Fruit fly (Drosophila melanogaster) whole organism, embryonic: ENCODE data around the gene CG13056.

Experiments
- Ada2b ChIP-seq: fragments of 200-800 bp; sonication (Bioruptor generic); IDR thresholded peaks from 2 replicates; pipeline ENCODE4 v1.3.6; 2022; ENCODE audit warnings: missing biosample characterization, missing genetic modification characterization
- CG10274 ChIP-seq: fragments of 200-800 bp; sonication (Bioruptor generic); optimal IDR thresholded peaks from 3 replicates; lab custom pipeline; 2017; ENCODE audit warnings: missing biosample characterization, mild to moderate bottlenecking, missing genetic modification characterization
- CG10366 ChIP-seq: fragments of 200-800 bp; sonication (Bioruptor generic); IDR thresholded peaks from 2 replicates; pipeline ENCODE4 v1.3.6; 2022; ENCODE audit warnings: missing biosample characterization, missing genetic modification characterization
- CG10543 ChIP-seq: fragments of 200-800 bp; sonication (Bioruptor generic); optimal IDR thresholded peaks from 3 replicates; lab custom pipeline; 2017; ENCODE audit warnings: missing biosample characterization, mild to moderate bottlenecking, missing genetic modification characterization, moderate library complexity
- CG10979 ChIP-seq: fragments of 200-800 bp; sonication (Bioruptor generic); optimal IDR thresholded peaks from 2 replicates; lab custom pipeline; 2018; ENCODE audit warnings: missing biosample characterization, mild to moderate bottlenecking, missing genetic modification characterization, moderate library complexity
- CG11456 ChIP-seq: fragments of 200-800 bp; sonication (Bioruptor generic); IDR thresholded peaks from 3 replicates; pipeline ENCODE4 v1.3.6; 2022; ENCODE audit warnings: missing biosample characterization, missing genetic modification characterization
- CG13775 ChIP-seq: fragments of 200-800 bp; sonication (Bioruptor generic); optimal IDR thresholded peaks from 3 replicates; lab custom pipeline; 2017; ENCODE audit warnings: missing biosample characterization, mild to moderate bottlenecking, missing genetic modification characterization
- CG14050 ChIP-seq: fragments of 200-800 bp; sonication (Bioruptor generic); IDR thresholded peaks from 3 replicates; pipeline ENCODE4 v1.3.6; 2022; ENCODE audit warnings: missing biosample characterization, missing genetic modification characterization
- CG15514 ChIP-seq: fragments of 200-800 bp; sonication (Bioruptor generic); optimal IDR thresholded peaks from 3 replicates; lab custom pipeline; 2017; ENCODE audit warnings: missing biosample characterization, missing genetic modification characterization, mild to moderate bottlenecking, moderate library complexity, missing genetic modification reagents
- CG2875 ChIP-seq: fragments of 200-800 bp; sonication (Bioruptor generic); optimal IDR thresholded peaks from 2 replicates; lab custom pipeline; 2017; ENCODE audit warnings: missing biosample characterization, mild to moderate bottlenecking, missing genetic modification characterization, missing genetic modification reagents
- CG34224 ChIP-seq: fragments of 200-800 bp; sonication (Bioruptor generic); IDR thresholded peaks from 3 replicates; pipeline ENCODE4 v1.3.6; 2022; ENCODE audit warnings: missing biosample characterization, missing genetic modification characterization; ENCODE audit not compliant: partially characterized antibody
- CG3847 ChIP-seq: fragments of 200-800 bp; sonication (Bioruptor generic); IDR thresholded peaks from 2 replicates; pipeline ENCODE4 v1.3.6; 2022; ENCODE audit warnings: missing biosample characterization, missing genetic modification characterization
- CG3995 ChIP-seq: fragments of 200-800 bp; sonication (Bioruptor generic); optimal IDR thresholded peaks from 3 replicates; lab custom pipeline; 2016; ENCODE audit warnings: missing biosample characterization, missing genetic modification characterization
- CG4404 ChIP-seq: fragments of 200-800 bp; sonication (Bioruptor generic); IDR thresholded peaks from 2 replicates; pipeline ENCODE4 v1.3.6; 2022; ENCODE audit warnings: missing biosample characterization, missing genetic modification characterization
- CG4424 ChIP-seq: fragments of 200-800 bp; sonication (Bioruptor generic); optimal IDR thresholded peaks from 3 replicates; lab custom pipeline; 2016; ENCODE audit warnings: missing biosample characterization, missing genetic modification characterization
- CG4854 ChIP-seq: fragments of 200-800 bp; sonication (Bioruptor generic); optimal IDR thresholded peaks from 2 replicates; lab custom pipeline; 2016; ENCODE audit warnings: missing biosample characterization, missing genetic modification characterization, inconsistent platforms
- CG6175 ChIP-seq: fragments of 200-800 bp; sonication (Bioruptor generic); IDR thresholded peaks from 3 replicates; pipeline ENCODE4 v1.3.6; 2022; ENCODE audit warnings: missing biosample characterization, missing genetic modification characterization
- CG6689 ChIP-seq: fragments of 200-800 bp; sonication (Bioruptor generic); IDR thresholded peaks from 2 replicates; pipeline ENCODE4 v1.3.6; 2022; ENCODE audit warnings: missing biosample characterization, missing genetic modification characterization
- CG9609 ChIP-seq: fragments of 200-800 bp; sonication (Bioruptor generic); optimal IDR thresholded peaks from 3 replicates; lab custom pipeline; 2016; ENCODE audit warnings: missing biosample characterization, missing genetic modification characterization
- CG9932 ChIP-seq: fragments of 200-800 bp; sonication (Bioruptor generic); IDR thresholded peaks from 2 replicates; pipeline ENCODE4 v1.3.6; 2022; ENCODE audit warnings: missing biosample characterization, missing genetic modification characterization
- Drgx ChIP-seq: fragments of 200-800 bp; sonication (Bioruptor generic); IDR thresholded peaks from 2 replicates; pipeline ENCODE4 v1.3.6; 2022; ENCODE audit warnings: missing biosample characterization, missing genetic modification characterization
- Fer1 ChIP-seq: fragments of 200-800 bp; sonication (Bioruptor generic); optimal IDR thresholded peaks from 2 replicates; lab custom pipeline; 2017; ENCODE audit warnings: missing biosample characterization, mild to moderate bottlenecking, missing genetic modification characterization
- H2.0 ChIP-seq: fragments of 200-800 bp; sonication (Bioruptor generic); IDR thresholded peaks from 2 replicates; pipeline ENCODE4 v1.3.6; 2022; ENCODE audit warnings: missing biosample characterization, missing genetic modification characterization
- Hey ChIP-seq: fragments of 200-800 bp; sonication (Bioruptor generic); optimal IDR thresholded peaks from 3 replicates; lab custom pipeline; 2018; ENCODE audit warnings: missing biosample characterization, mild to moderate bottlenecking, missing genetic modification characterization
- Neu2 ChIP-seq: fragments of 200-800 bp; sonication (Bioruptor generic); optimal IDR thresholded peaks from 3 replicates; lab custom pipeline; 2016; ENCODE audit warnings: missing biosample characterization, missing genetic modification characterization, borderline replicate concordance
- Ravus ChIP-seq: fragments of 200-800 bp; sonication (Bioruptor generic); IDR thresholded peaks from 2 replicates; pipeline ENCODE4 v1.3.6; 2022; ENCODE audit warnings: missing biosample characterization, missing genetic modification characterization
- Sox100B ChIP-seq: fragments of 200-800 bp; sonication (Bioruptor generic); optimal IDR thresholded peaks from 3 replicates; lab custom pipeline; 2018; ENCODE audit warnings: missing biosample characterization, mild to moderate bottlenecking, missing genetic modification characterization
- Ssrp ChIP-seq: fragments of 200-800 bp; sonication (Bioruptor generic); optimal IDR thresholded peaks from 2 replicates; lab custom pipeline; 2018; ENCODE audit warnings: missing biosample characterization, mild to moderate bottlenecking, missing genetic modification characterization, moderate library complexity
- ato ChIP-seq: fragments of 200-800 bp; sonication (Bioruptor generic); IDR thresholded peaks from 2 replicates; pipeline ENCODE4 v1.3.6; 2022; ENCODE audit warnings: missing biosample characterization, missing genetic modification characterization; ENCODE audit not compliant: partially characterized antibody
- ci ChIP-seq: fragments of 200-800 bp; sonication (Bioruptor generic); IDR thresholded peaks from 3 replicates; pipeline ENCODE4 v1.3.6; 2022; ENCODE audit warnings: missing biosample characterization, missing genetic modification characterization
- corto ChIP-seq: fragments of 200-800 bp; sonication (Bioruptor generic); optimal IDR thresholded peaks from 2 replicates; lab custom pipeline; 2016; ENCODE audit warnings: missing biosample characterization, mild to moderate bottlenecking, missing genetic modification characterization, moderate library complexity
- crc ChIP-seq: fragments of 200-800 bp; sonication (Bioruptor generic); optimal IDR thresholded peaks from 2 replicates; lab custom pipeline; 2016; ENCODE audit warnings: missing biosample characterization, missing genetic modification characterization
- danr ChIP-seq: fragments of 200-800 bp; sonication (Bioruptor generic); IDR thresholded peaks from 2 replicates; pipeline ENCODE4 v1.3.6; 2022; ENCODE audit warnings: missing biosample characterization, missing genetic modification characterization
- en ChIP-seq: fragments of 200-800 bp; sonication (Bioruptor generic); optimal IDR thresholded peaks from 2 replicates; lab custom pipeline; 2016; ENCODE audit warnings: missing biosample characterization, missing genetic modification characterization
- eyg ChIP-seq: fragments of 200-800 bp; sonication (Bioruptor generic); optimal IDR thresholded peaks from 3 replicates; lab custom pipeline; 2016; ENCODE audit warnings: missing biosample characterization, missing genetic modification characterization
- ham ChIP-seq: fragments of 200-800 bp; sonication (Bioruptor generic); IDR thresholded peaks from 2 replicates; pipeline ENCODE4 v1.3.6; 2022; ENCODE audit warnings: missing biosample characterization, missing genetic modification characterization
- hb ChIP-seq: fragments of 200-800 bp; sonication (Bioruptor generic); IDR thresholded peaks from 3 replicates; pipeline ENCODE4 v1.3.6; 2022; ENCODE audit warnings: missing biosample characterization, missing genetic modification characterization; ENCODE audit not compliant: partially characterized antibody
- mirr ChIP-seq: fragments of 200-800 bp; sonication (Bioruptor generic); optimal IDR thresholded peaks from 3 replicates; lab custom pipeline; 2018; ENCODE audit warnings: missing biosample characterization, mild to moderate bottlenecking, missing genetic modification characterization
- nom ChIP-seq: fragments of 200-800 bp; sonication (Bioruptor generic); optimal IDR thresholded peaks from 2 replicates; lab custom pipeline; 2017; ENCODE audit warnings: missing biosample characterization, missing genetic modification characterization, mild to moderate bottlenecking, moderate library complexity, missing genetic modification reagents
- prd ChIP-seq, 3 experiments: fragments of >200 bp in 2 of 3; fragments of 200-800 bp in 1 of 3; sonication (Bioruptor generic) in 1 of 3; optimal IDR thresholded peaks in 2 of 3; IDR thresholded peaks in 1 of 3; 2 replicates in 2 of 3; 3 replicates in 1 of 3; pipeline versions ENCODE4 v1.3.6 to Lab custom; 2017 to 2022; ENCODE audit warnings: missing biosample characterization in 1 of 3, missing genetic modification characterization in 1 of 3
- repo ChIP-seq: fragments of 200-800 bp; sonication (Bioruptor generic); optimal IDR thresholded peaks from 2 replicates; lab custom pipeline; 2016; ENCODE audit warnings: missing biosample characterization, missing genetic modification characterization
- sug ChIP-seq: fragments of 200-800 bp; optimal IDR thresholded peaks from 2 replicates; lab custom pipeline; 2019; ENCODE audit warnings: missing biosample characterization, mild to moderate bottlenecking, missing genetic modification characterization, moderate library complexity
- wor ChIP-seq: fragments of 200-800 bp; sonication (Bioruptor generic); IDR thresholded peaks from 2 replicates; pipeline ENCODE4 v1.3.6; 2022; ENCODE audit warnings: missing biosample characterization, missing genetic modification characterization

Gene CG13056

DNA sequence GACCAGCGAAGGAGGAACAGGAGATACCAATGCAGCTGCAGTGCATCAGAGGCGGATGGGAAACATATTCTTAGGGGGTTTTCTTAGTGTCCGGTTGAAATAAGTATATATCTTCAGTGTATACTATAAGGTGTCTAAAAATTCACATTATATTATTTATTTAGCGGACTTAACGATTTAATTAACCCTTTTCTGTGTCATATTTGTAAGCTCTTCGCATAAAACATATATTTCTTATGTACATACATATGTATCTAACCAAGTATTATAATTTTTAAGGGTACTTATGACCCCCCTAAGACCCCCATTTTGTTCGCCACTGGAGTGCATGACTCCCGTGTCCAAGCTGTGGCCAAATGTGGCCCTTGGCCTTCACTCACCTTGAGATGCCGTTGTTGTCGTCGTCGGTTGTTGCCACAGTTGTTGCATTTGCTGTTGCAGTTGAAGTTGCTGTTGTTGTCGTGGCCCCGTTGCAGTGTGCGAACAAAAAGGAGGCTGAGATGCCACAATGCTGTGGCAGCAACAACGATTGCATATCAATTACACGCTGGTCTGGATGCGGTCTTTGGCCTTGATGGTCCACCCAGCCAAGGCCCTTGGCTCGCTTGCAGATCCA, 28.2 kb downstream of the CG13056 start (continued):
- TF ChIP-seq danr (GFP tag; lab: Robert Waterston, UW): no peak
- no peak for TF ChIP-seq mirr (GFP tag; lab: Kevin White, UChicago)
- TF ChIP-seq en (GFP tag; lab: Kevin White, UChicago): no peak
- no peak for TF ChIP-seq Ravus (GFP tag; lab: Robert Waterston, UW)
- TF ChIP-seq CG4424 (GFP tag; lab: Kevin White, UChicago): no peak
- no peak for TF ChIP-seq CG6689 (GFP tag; lab: Robert Waterston, UW)
- TF ChIP-seq wor (GFP tag; lab: Robert Waterston, UW): no peak
- peak; percentile 7; the same call in 1 of the 2 replicates for TF ChIP-seq CG3847
- no peak for TF ChIP-seq ci
- no peak for TF ChIP-seq Hey (tag; lab: Kevin White, UChicago)
- no peak for TF ChIP-seq CG34224 (GFP tag; lab: Robert Waterston, UW)
- no peak for TF ChIP-seq ato
- no peak for TF ChIP-seq CG3995 (GFP tag; lab: Kevin White, UChicago)
- no peak for TF ChIP-seq CG10366 (GFP tag; lab: Robert Waterston, UW)
- no peak for TF ChIP-seq H2.0 (GFP tag; lab: Robert Waterston, UW)
- no peak for TF ChIP-seq CG14050 (GFP tag; lab: Robert Waterston, UW)
- TF ChIP-seq CG4404 (GFP tag; lab: Robert Waterston, UW): no peak
- TF ChIP-seq CG10274 (GFP tag; lab: Kevin White, UChicago): no peak
- TF ChIP-seq CG11456 (GFP tag; lab: Robert Waterston, UW): no peak
- peak; percentile 94 for TF ChIP-seq nom (GFP tag; lab: Kevin White, UChicago)
- TF ChIP-seq Drgx (GFP tag; lab: Robert Waterston, UW): peak; percentile 21; the same call in 1 of the 2 replicates
- no peak for TF ChIP-seq corto
- 0 out of 2 replicates have a peak, but pooled peaks have one; percentile 12 for TF ChIP-seq CG9932
- no peak for TF ChIP-seq CG10543 (GFP tag; lab: Kevin White, UChicago)
- no peak for TF ChIP-seq CG13775
- TF ChIP-seq CG10979 (tag; lab: Kevin White, UChicago): no peak
- no peak for TF ChIP-seq CG15514
- TF ChIP-seq hb: 0 out of 3 replicates have a peak, but pooled peaks have one; percentile 28
- TF ChIP-seq eyg (GFP tag; lab: Kevin White, UChicago): no peak

DNA sequence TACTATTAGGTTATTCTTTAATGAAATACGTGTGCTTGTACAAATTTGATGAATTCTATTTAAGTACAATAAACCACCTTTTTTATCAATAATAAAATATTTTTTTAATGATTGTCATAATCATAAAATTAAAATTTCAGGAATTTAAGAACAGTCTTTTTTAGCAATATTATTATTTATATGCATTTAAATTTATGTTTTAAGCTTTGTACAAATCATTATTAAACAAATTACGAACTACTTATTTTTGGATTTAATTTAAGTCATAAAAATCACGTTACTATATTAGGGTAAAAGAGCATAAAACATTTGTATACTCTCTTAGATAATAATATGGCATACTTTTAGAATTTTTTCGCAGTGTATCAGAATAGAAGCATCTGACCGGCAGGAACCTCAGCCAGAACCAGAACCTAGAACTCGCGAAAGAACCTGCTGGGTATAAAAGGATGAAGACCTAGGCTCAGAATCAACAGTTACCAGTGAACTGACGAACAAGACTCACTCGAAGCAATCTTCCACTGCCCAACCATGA, 29.1 kb downstream of the CG13056 start, which contains the start of gene Cpr72Ea:
Cpr72Ea (plus strand) TSS at position 485 of the 535 bp plus-strand sequence.
- TF ChIP-seq Ssrp (tag; lab: Kevin White, UChicago): no peak
- TF ChIP-seq repo: no peak
- no peak for TF ChIP-seq prd (optimal IDR thresholded peaks at IDR 0.05; lab: Kevin White, UChicago)
- no peak for TF ChIP-seq prd (GFP tag; IDR thresholded peaks at IDR 0.05; lab: Robert Waterston, UW)
- no peak for TF ChIP-seq CG9609
- no peak for TF ChIP-seq sug (tag; lab: Kevin White, UChicago)
- no peak for TF ChIP-seq CG4854 (GFP tag; lab: Kevin White, UChicago)
- TF ChIP-seq Ada2b (GFP tag; lab: Robert Waterston, UW): no peak
- TF ChIP-seq CG2875 (GFP tag; lab: Kevin White, UChicago): no peak
- no peak for TF ChIP-seq en (GFP tag; lab: Kevin White, UChicago)
- TF ChIP-seq Sox100B (GFP tag; lab: Kevin White, UChicago): no peak
- TF ChIP-seq crc (GFP tag; lab: Kevin White, UChicago): no peak
- no peak for TF ChIP-seq CG6175 (GFP tag; lab: Robert Waterston, UW)
- no peak for TF ChIP-seq ham (GFP tag; lab: Robert Waterston, UW)
- TF ChIP-seq Fer1 (GFP tag; lab: Kevin White, UChicago): no peak
- no peak for TF ChIP-seq Neu2
- TF ChIP-seq, all 482 proteins: peak for 0
